Fruit fly (Drosophila melanogaster): Measurements from ENCODE around the gene Vago.

DNA sequence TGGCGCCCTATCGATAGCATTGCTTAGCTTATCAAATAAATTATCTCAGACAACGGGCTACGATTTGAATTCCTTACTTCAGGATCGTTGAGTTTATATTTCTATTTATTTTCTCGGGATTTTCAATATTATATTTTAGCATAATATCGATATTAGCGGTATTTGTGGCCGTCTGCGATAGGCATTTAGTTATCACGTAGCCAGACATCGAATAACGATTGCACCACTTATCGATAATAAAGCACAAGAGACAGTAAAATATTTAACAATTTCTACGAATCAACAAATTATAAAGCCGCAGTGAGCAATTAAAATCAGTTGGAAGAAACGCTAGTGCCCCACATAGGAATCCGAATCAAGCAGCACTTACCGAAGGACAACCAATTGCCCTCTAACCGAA, 1.1 kb downstream of the Vago start, which contains the start of gene CG2076:
- TF ChIP-seq CG9948 (tag; optimal IDR thresholded peaks at IDR 0.05) (no peak), fd96Ca (GFP tag; IDR thresholded peaks at IDR 0.05) (no peak), CG13204 (GFP tag; optimal IDR thresholded peaks at IDR 0.05) (no peak), gl (tag; optimal IDR thresholded peaks at IDR 0.05) (no peak), Ets98B (GFP tag; IDR thresholded peaks at IDR 0.05) (no peak), CG34367 (tag; optimal IDR thresholded peaks at IDR 0.05) (no peak), EcR (GFP tag; optimal IDR thresholded peaks at IDR 0.05) (no peak), CG4496 (GFP tag; IDR thresholded peaks at IDR 0.05) (no peak), CG10348 (GFP tag; IDR thresholded peaks at IDR 0.05) (no peak), CG8159 (tag; optimal IDR thresholded peaks at IDR 0.05) (no peak), CG32121 (GFP tag; IDR thresholded peaks at IDR 0.05) (no peak), Pif1B (GFP tag; optimal IDR thresholded peaks at IDR 0.05) (no peak)

Data from whole organism, pupa.